Fruit fly (Drosophila melanogaster) whole organism: Measurements from ENCODE around the gene Snapin.

Experiments
- CG8478 ChIP-seq: fragments of >200 bp; optimal IDR thresholded peaks from 2 replicates; lab custom pipeline; 2018; ENCODE audit warnings: inconsistent platforms
- Dll ChIP-seq: fragments of >200 bp; optimal IDR thresholded peaks from 2 replicates; lab custom pipeline; 2017
- EcR ChIP-seq, 2 experiments: fragments of >200 bp; optimal IDR thresholded peaks; 2 replicates each; lab custom pipeline; 2017; ENCODE audit warnings: missing biosample characterization in 2 of 2, missing genetic modification characterization in 2 of 2, missing genetic modification reagents in 2 of 2
- pan ChIP-seq: fragments of >200 bp; optimal IDR thresholded peaks from 2 replicates; lab custom pipeline; 2017
- psq ChIP-seq: fragments of >200 bp; optimal IDR thresholded peaks from 2 replicates; lab custom pipeline; 2017
- usp ChIP-seq: fragments of >200 bp; optimal IDR thresholded peaks from 2 replicates; lab custom pipeline; 2017; ENCODE audit warnings: missing biosample characterization, missing genetic modification characterization, mixed read lengths

Gene Snapin

dm6 chr2L:2731370-2732138, 27.9 kb downstream of the Snapin start:
- TF ChIP-seq psq (lab: Kevin White, UChicago) (no peak), Dll (lab: Kevin White, UChicago) (no peak), pan (lab: Kevin White, UChicago) (no peak), EcR (GFP tag; optimal IDR thresholded peaks at IDR 0.05; lab: Kevin White, UChicago) (no peak), usp (no peak), CG8478 (lab: Kevin White, UChicago) (no peak)

dm6 chr2L:2730756-2731155, 28.7 kb downstream of the Snapin start:
- TF ChIP-seq psq (lab: Kevin White, UChicago), result no peak
- no peak for TF ChIP-seq usp
- no peak for TF ChIP-seq EcR (GFP tag; optimal IDR thresholded peaks at IDR 0.05; lab: Kevin White, UChicago)
- no peak for TF ChIP-seq pan (lab: Kevin White, UChicago)
- TF ChIP-seq CG8478 (lab: Kevin White, UChicago), result no peak
- TF ChIP-seq Dll (lab: Kevin White, UChicago), result no peak

- TF ChIP-seq EcR (GFP tag; optimal IDR thresholded peaks at IDR 0.05; lab: Kevin White, UChicago), result no peak
- TF ChIP-seq Dll (lab: Kevin White, UChicago), result no peak
- TF ChIP-seq CG8478 (lab: Kevin White, UChicago), result no peak
- no peak for TF ChIP-seq pan (lab: Kevin White, UChicago)
- TF ChIP-seq psq (lab: Kevin White, UChicago), result no peak
- TF ChIP-seq usp, result no peak
These were observed 29.6 kb downstream of the Snapin start for dm6 chr2L:2729882-2730281.

- TF ChIP-seq CG8478 (lab: Kevin White, UChicago) (no peak), EcR (GFP tag; optimal IDR thresholded peaks at IDR 0.05; lab: Kevin White, UChicago) (no peak), psq (lab: Kevin White, UChicago) (no peak), usp (no peak), pan (lab: Kevin White, UChicago) (no peak), Dll (lab: Kevin White, UChicago) (no peak)
These were observed 30.9 kb downstream of the Snapin start for dm6 chr2L:2728577-2728976.

dm6 chr2L:2727812-2728211, 31.7 kb downstream of the Snapin start:
- TF ChIP-seq usp, result no peak
- no peak for TF ChIP-seq Dll (lab: Kevin White, UChicago)
- TF ChIP-seq pan (lab: Kevin White, UChicago), result no peak

- TF ChIP-seq EcR (GFP tag; optimal IDR thresholded peaks at IDR 0.05; lab: Kevin White, UChicago) (no peak), usp (no peak), psq (lab: Kevin White, UChicago) (no peak), Dll (lab: Kevin White, UChicago) (no peak), CG8478 (lab: Kevin White, UChicago) (no peak), pan (lab: Kevin White, UChicago) (no peak)
These were observed 32.1 kb downstream of the Snapin start for dm6 chr2L:2727364-2727763.

dm6 chr2L:2725374-2725773, 34.1 kb downstream of the Snapin start, which contains the start of gene CG31689:
TSS of gene CG31689 (plus strand) at chr2L:2725674.
- TF ChIP-seq EcR (GFP tag; optimal IDR thresholded peaks at IDR 0.05; lab: Kevin White, UChicago), result no peak
- no peak for TF ChIP-seq usp
- no peak for TF ChIP-seq psq (lab: Kevin White, UChicago)
- no peak for TF ChIP-seq CG8478 (lab: Kevin White, UChicago)
- no peak for TF ChIP-seq pan (lab: Kevin White, UChicago)
- no peak for TF ChIP-seq Dll (lab: Kevin White, UChicago)

dm6 chr2L:2724459-2724858, 35.0 kb downstream of the Snapin start:
- TF ChIP-seq Dll (lab: Kevin White, UChicago) (no peak), EcR (GFP tag; optimal IDR thresholded peaks at IDR 0.05; lab: Kevin White, UChicago) (no peak), psq (lab: Kevin White, UChicago) (no peak)

dm6 chr2L:2723100-2723499, 36.4 kb downstream of the Snapin start:
- TF ChIP-seq pan (lab: Kevin White, UChicago), result no peak
- no peak for TF ChIP-seq usp
- no peak for TF ChIP-seq psq (lab: Kevin White, UChicago)
- no peak for TF ChIP-seq Dll (lab: Kevin White, UChicago)

- no peak for TF ChIP-seq pan (lab: Kevin White, UChicago)
- no peak for TF ChIP-seq EcR (GFP tag; optimal IDR thresholded peaks at IDR 0.05; lab: Kevin White, UChicago)
- no peak for TF ChIP-seq CG8478 (lab: Kevin White, UChicago)
These were observed 38.2 kb downstream of the Snapin start for dm6 chr2L:2721317-2721716.

dm6 chr2L:2720368-2720767, 39.1 kb downstream of the Snapin start:
- TF ChIP-seq pan (lab: Kevin White, UChicago) (no peak), CG8478 (lab: Kevin White, UChicago) (no peak), Dll (lab: Kevin White, UChicago) (no peak), EcR (GFP tag; optimal IDR thresholded peaks at IDR 0.05; lab: Kevin White, UChicago) (no peak)
